Worm (Caenorhabditis elegans): ENCODE data around the gene Y39B6A.34.

- TF ChIP-seq nhr-28 (tag; optimal IDR thresholded peaks at IDR 0.05) (no peak), nhr-11 (tag; optimal IDR thresholded peaks at IDR 0.05) (no peak)
These were observed 41.4 kb downstream of the Y39B6A.34 start, which contains the start of gene asp-16 for ce11 chrV:19042256-19042655.
